Fruit fly (Drosophila melanogaster) whole organism, embryonic: ENCODE results near the gene Jhbp5.

Source experiments
- Atf3 ChIP-seq: fragments of 200-800 bp; sonication (Bioruptor generic); optimal IDR thresholded peaks from 3 replicates; lab custom pipeline; 2016; ENCODE audit warnings: missing biosample characterization, missing genetic modification characterization
- Bgb ChIP-seq: fragments of 200-800 bp; sonication (Bioruptor generic); IDR thresholded peaks from 2 replicates; pipeline ENCODE4 v1.3.6; 2022; ENCODE audit warnings: missing biosample characterization, missing genetic modification characterization; ENCODE audit not compliant: partially characterized antibody
- CG1024 ChIP-seq: fragments of 200-800 bp; sonication (Bioruptor generic); IDR thresholded peaks from 2 replicates; pipeline ENCODE4 v1.3.6; 2022; ENCODE audit warnings: missing biosample characterization, missing genetic modification characterization
- CG10979 ChIP-seq: fragments of 200-800 bp; sonication (Bioruptor generic); optimal IDR thresholded peaks from 2 replicates; lab custom pipeline; 2018; ENCODE audit warnings: missing biosample characterization, mild to moderate bottlenecking, missing genetic modification characterization, moderate library complexity
- CG11093 ChIP-seq: fragments of 200-800 bp; sonication (Bioruptor generic); IDR thresholded peaks from 3 replicates; pipeline ENCODE4 v1.3.6; 2022; ENCODE audit warnings: missing biosample characterization, missing genetic modification characterization
- CG12769 ChIP-seq: fragments of 200-800 bp; sonication (Bioruptor generic); optimal IDR thresholded peaks from 2 replicates; lab custom pipeline; 2019; ENCODE audit warnings: missing biosample characterization, mild to moderate bottlenecking, missing genetic modification characterization, moderate library complexity
- CG15073 ChIP-seq: fragments of 200-800 bp; sonication (Bioruptor generic); optimal IDR thresholded peaks from 2 replicates; lab custom pipeline; 2016; ENCODE audit warnings: missing biosample characterization, missing genetic modification characterization
- CG15514 ChIP-seq: fragments of 200-800 bp; sonication (Bioruptor generic); optimal IDR thresholded peaks from 3 replicates; lab custom pipeline; 2017; ENCODE audit warnings: missing biosample characterization, missing genetic modification characterization, mild to moderate bottlenecking, moderate library complexity, missing genetic modification reagents
- CG16779 ChIP-seq: fragments of 200-800 bp; sonication (Bioruptor generic); IDR thresholded peaks from 2 replicates; pipeline ENCODE4 v1.3.6; 2022; ENCODE audit warnings: missing biosample characterization, missing genetic modification characterization
- CG17359 ChIP-seq: fragments of 200-800 bp; sonication (Bioruptor generic); optimal IDR thresholded peaks from 3 replicates; lab custom pipeline; 2018; ENCODE audit warnings: missing biosample characterization, mild to moderate bottlenecking, missing genetic modification characterization, moderate library complexity
- CG18476 ChIP-seq: fragments of 200-800 bp; sonication (Bioruptor generic); optimal IDR thresholded peaks from 2 replicates; lab custom pipeline; 2016; ENCODE audit warnings: missing biosample characterization, mild to moderate bottlenecking, missing genetic modification characterization
- CG2120 ChIP-seq: fragments of 200-800 bp; sonication (Bioruptor generic); optimal IDR thresholded peaks from 3 replicates; lab custom pipeline; 2016; ENCODE audit warnings: missing biosample characterization, missing genetic modification characterization
- CG32767 ChIP-seq: fragments of 200-800 bp; sonication (Bioruptor generic); IDR thresholded peaks from 2 replicates; pipeline ENCODE4 v1.3.6; 2022; ENCODE audit warnings: missing biosample characterization, missing genetic modification characterization
- CG34422 ChIP-seq: fragments of 200-800 bp; sonication (Bioruptor generic); IDR thresholded peaks from 3 replicates; pipeline ENCODE4 v1.3.6; 2022; ENCODE audit warnings: missing biosample characterization, missing genetic modification characterization
- CG4328 ChIP-seq: fragments of 200-800 bp; sonication (Bioruptor generic); optimal IDR thresholded peaks from 3 replicates; lab custom pipeline; 2017; ENCODE audit warnings: missing biosample characterization, missing genetic modification reagents, missing genetic modification characterization
- CG6654 ChIP-seq: fragments of 200-800 bp; sonication (Bioruptor generic); optimal IDR thresholded peaks from 2 replicates; lab custom pipeline; 2017; ENCODE audit warnings: missing biosample characterization, mild to moderate bottlenecking, missing genetic modification characterization
- CG6683 ChIP-seq: fragments of 200-800 bp; sonication (Bioruptor generic); optimal IDR thresholded peaks from 2 replicates; lab custom pipeline; 2017; ENCODE audit warnings: missing biosample characterization, mild to moderate bottlenecking, missing genetic modification characterization, missing genetic modification reagents
- CG7372 ChIP-seq: fragments of 200-800 bp; sonication (Bioruptor generic); IDR thresholded peaks from 2 replicates; pipeline ENCODE4 v1.3.6; 2022; ENCODE audit warnings: missing biosample characterization, missing genetic modification characterization
- CG9797 ChIP-seq: fragments of 200-800 bp; sonication (Bioruptor generic); optimal IDR thresholded peaks from 3 replicates; lab custom pipeline; 2018; ENCODE audit warnings: missing biosample characterization, mild to moderate bottlenecking, missing genetic modification characterization
- D19A ChIP-seq: fragments of 200-800 bp; optimal IDR thresholded peaks from 3 replicates; lab custom pipeline; 2019; ENCODE audit warnings: missing biosample characterization, mild to moderate bottlenecking, missing genetic modification characterization, moderate library complexity
- Drgx ChIP-seq: fragments of 200-800 bp; sonication (Bioruptor generic); IDR thresholded peaks from 2 replicates; pipeline ENCODE4 v1.3.6; 2022; ENCODE audit warnings: missing biosample characterization, missing genetic modification characterization
- Elba2 ChIP-seq: fragments of 200-800 bp; sonication (Bioruptor generic); optimal IDR thresholded peaks from 3 replicates; lab custom pipeline; 2016; ENCODE audit warnings: missing biosample characterization, missing genetic modification characterization
- Hand ChIP-seq: fragments of 200-800 bp; sonication (Bioruptor generic); optimal IDR thresholded peaks from 2 replicates; lab custom pipeline; 2017; ENCODE audit warnings: mild to moderate bottlenecking, missing biosample characterization, missing genetic modification reagents, missing genetic modification characterization
- Med ChIP-seq: fragments of 200-800 bp; sonication (Bioruptor generic); peaks from one replicate; lab custom pipeline; 2016; ENCODE audit warnings: missing biosample characterization, missing genetic modification characterization, mild to moderate bottlenecking, inconsistent platforms, moderate library complexity
- Ravus ChIP-seq: fragments of 200-800 bp; sonication (Bioruptor generic); IDR thresholded peaks from 2 replicates; pipeline ENCODE4 v1.3.6; 2022; ENCODE audit warnings: missing biosample characterization, missing genetic modification characterization
- Tbp ChIP-seq: fragments of >200 bp; optimal IDR thresholded peaks from 2 replicates; lab custom pipeline; 2018; ENCODE audit warnings: missing biosample characterization, missing genetic modification characterization
- Usf ChIP-seq: fragments of 200-800 bp; sonication (Bioruptor generic); optimal IDR thresholded peaks from 2 replicates; lab custom pipeline; 2017; ENCODE audit warnings: missing genotype, missing biosample characterization, missing genetic modification characterization
- YL-1 ChIP-seq: fragments of 200-800 bp; sonication (Bioruptor generic); optimal IDR thresholded peaks from 3 replicates; lab custom pipeline; 2017; ENCODE audit warnings: missing biosample characterization, mild to moderate bottlenecking, missing genetic modification characterization
- bsh ChIP-seq, 2 experiments: fragments of 200-800 bp; sonication (Bioruptor generic); optimal IDR thresholded peaks; 2 replicates each; lab custom pipeline; 2017 to 2018; ENCODE audit warnings: mild to moderate bottlenecking in 2 of 2, missing biosample characterization in 2 of 2, missing genetic modification characterization in 2 of 2, moderate library complexity in 1 of 2
- dmrt99B ChIP-seq: fragments of 200-800 bp; sonication (Bioruptor generic); optimal IDR thresholded peaks from 2 replicates; lab custom pipeline; 2018; ENCODE audit warnings: missing biosample characterization, mild to moderate bottlenecking, missing genetic modification characterization, moderate library complexity
- dysf ChIP-seq: fragments of 200-800 bp; sonication (Bioruptor generic); IDR thresholded peaks from 3 replicates; pipeline ENCODE4 v1.3.6; 2022; ENCODE audit warnings: missing biosample characterization, missing genetic modification characterization
- emc ChIP-seq: fragments of 200-800 bp; sonication (Bioruptor generic); optimal IDR thresholded peaks from 2 replicates; lab custom pipeline; 2016; ENCODE audit warnings: missing biosample characterization, missing genetic modification characterization
- fru ChIP-seq: fragments of >200 bp; optimal IDR thresholded peaks from 2 replicates; lab custom pipeline; 2017
- gsb-n ChIP-seq: fragments of 200-800 bp; sonication (Bioruptor generic); optimal IDR thresholded peaks from 3 replicates; lab custom pipeline; 2018; ENCODE audit warnings: missing biosample characterization, mild to moderate bottlenecking, missing genetic modification characterization
- hbn ChIP-seq: fragments of 200-800 bp; sonication (Bioruptor generic); IDR thresholded peaks from 2 replicates; pipeline ENCODE4 v1.3.6; 2022; ENCODE audit warnings: missing biosample characterization, missing genetic modification characterization; ENCODE audit not compliant: partially characterized antibody
- mld ChIP-seq: fragments of 200-800 bp; sonication (Bioruptor generic); IDR thresholded peaks from 3 replicates; pipeline ENCODE4 v1.3.6; 2022; ENCODE audit warnings: missing biosample characterization, missing genetic modification characterization; ENCODE audit not compliant: partially characterized antibody
- ranshi ChIP-seq: fragments of 200-800 bp; sonication (Bioruptor generic); IDR thresholded peaks from 2 replicates; pipeline ENCODE4 v1.3.6; 2022; ENCODE audit warnings: missing biosample characterization, missing genetic modification characterization
- rib ChIP-seq: fragments of 200-800 bp; sonication (Bioruptor generic); IDR thresholded peaks from 2 replicates; pipeline ENCODE4 v1.3.6; 2022; ENCODE audit warnings: missing biosample characterization, missing genetic modification characterization
- sc ChIP-seq, 3 experiments: fragments of >200 bp in 2 of 3; fragments of 200-800 bp in 1 of 3; sonication (Bioruptor generic) in 1 of 3; optimal IDR thresholded peaks; 2 replicates in 2 of 3; 3 replicates in 1 of 3; lab custom pipeline; 2017; ENCODE audit warnings: mild to moderate bottlenecking in 1 of 3, missing biosample characterization in 1 of 3, missing genetic modification characterization in 1 of 3, missing genetic modification reagents in 1 of 3
- sna ChIP-seq: fragments of 200-800 bp; sonication (Bioruptor generic); IDR thresholded peaks from 2 replicates; pipeline ENCODE4 v1.3.6; 2022; ENCODE audit warnings: missing biosample characterization, missing genetic modification characterization; ENCODE audit not compliant: partially characterized antibody
- tll ChIP-seq, 2 experiments: fragments of 200-800 bp in 1 of 2; fragments of >200 bp in 1 of 2; sonication (Bioruptor generic) in 1 of 2; optimal IDR thresholded peaks; 2 replicates each; lab custom pipeline; 2017 to 2019; ENCODE audit warnings: missing biosample characterization in 2 of 2, missing genetic modification characterization in 2 of 2, mild to moderate bottlenecking in 1 of 2, moderate library complexity in 1 of 2
- toy ChIP-seq: fragments of 200-800 bp; sonication (Bioruptor generic); IDR thresholded peaks from 2 replicates; pipeline ENCODE4 v1.3.6; 2022; ENCODE audit warnings: missing biosample characterization, missing genetic modification characterization
- ttk ChIP-seq: fragments of 200-800 bp; sonication (Bioruptor generic); IDR thresholded peaks from 2 replicates; pipeline ENCODE4 v2.1.2; 2022; ENCODE audit warnings: missing biosample characterization, missing genetic modification characterization
- vvl ChIP-seq: fragments of 200-800 bp; sonication (Bioruptor generic); IDR thresholded peaks from 2 replicates; pipeline ENCODE4 v1.3.6; 2022; ENCODE audit warnings: missing biosample characterization, missing genetic modification characterization

Gene Jhbp5

dm6 chr3R:16046030-16046429 lies at the start of gene Jhbp5:
Gene Jhbp5 (minus strand): TSS chr3R:16046130.
- no peak for TF ChIP-seq Hand (GFP tag; lab: Kevin White, UChicago)
- TF ChIP-seq, all 482 proteins: peak for 0

dm6 chr3R:16094918-16095317 lies 49.0 kb upstream of the Jhbp5 start:
- peak; percentile 13 for TF ChIP-seq CG2120
- 0 out of 2 replicates have a peak, but pooled peaks have one; percentile 29 for TF ChIP-seq rib (GFP tag; lab: Robert Waterston, UW)
- TF ChIP-seq bsh (GFP tag; optimal IDR thresholded peaks at IDR 0.05; lab: Kevin White, UChicago), result no peak
- TF ChIP-seq CG32767 (GFP tag; lab: Robert Waterston, UW), result peak; percentile 25; the same call in 1 of the 2 replicates
- TF ChIP-seq vvl, result 0 out of 2 replicates have a peak, but pooled peaks have one; percentile 5
- no peak for TF ChIP-seq fru (lab: Kevin White, UChicago)
- TF ChIP-seq CG12769, result peak; percentile 58
- peak; percentile 64 for TF ChIP-seq Med (GFP tag; lab: Kevin White, UChicago)

DNA sequence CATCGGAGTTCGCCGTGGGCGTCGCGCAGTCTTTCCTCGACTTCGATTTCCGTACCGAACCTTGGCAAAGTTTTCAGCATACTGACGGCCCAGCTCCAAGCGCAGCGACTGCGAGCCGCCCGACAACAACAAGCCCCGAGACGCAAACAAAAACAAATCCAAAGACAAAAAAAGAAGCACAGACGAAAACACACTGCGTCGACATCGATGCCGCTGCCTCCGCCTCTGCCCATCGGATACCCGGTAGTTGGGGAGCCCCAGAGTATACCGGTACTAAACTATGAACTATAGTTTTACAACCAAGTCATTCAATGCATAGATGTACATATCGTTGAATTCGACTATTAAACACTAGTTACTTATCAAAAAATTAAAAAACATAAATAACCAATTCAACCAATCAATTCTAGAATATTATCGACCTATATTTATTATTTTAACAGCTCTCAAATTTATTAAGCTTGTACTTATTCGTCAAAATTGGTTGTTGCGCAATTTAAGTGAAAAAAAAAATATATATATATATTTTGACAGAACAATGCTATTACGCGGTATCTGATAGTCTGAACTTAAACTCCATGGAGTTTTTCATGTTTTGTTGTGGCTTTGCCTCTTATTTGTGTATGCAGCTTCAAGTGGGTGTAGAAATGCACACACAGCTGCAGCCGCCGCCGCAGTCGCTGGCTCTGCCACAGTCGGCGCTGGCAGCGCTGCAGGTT lies 48.2 kb upstream of the Jhbp5 start:
- TF ChIP-seq hbn (GFP tag; lab: Robert Waterston, UW) (no peak), ttk (GFP tag; lab: Robert Waterston, UW) (no peak; the same call in none of the 2 replicates), sc (optimal IDR thresholded peaks at IDR 0.05; lab: Kevin White, UChicago) (no peak), sc (GFP tag; optimal IDR thresholded peaks at IDR 0.05; lab: Kevin White, UChicago) (peak; percentile 79), emc (GFP tag; lab: Kevin White, UChicago) (no peak), CG6654 (GFP tag; lab: Kevin White, UChicago) (peak; percentile 68), Bgb (no peak; the same call in 1 of the 2 replicates), vvl (peak; percentile 48), Drgx (peak; percentile 70), Elba2 (GFP tag; lab: Kevin White, UChicago) (no peak), CG18476 (GFP tag; lab: Kevin White, UChicago) (peak; percentile 63), Usf (GFP tag; lab: Kevin White, UChicago) (peak; percentile 59), toy (no peak), YL-1 (GFP tag; lab: Kevin White, UChicago) (peak; percentile 48), CG1024 (GFP tag; lab: Robert Waterston, UW) (no peak), CG16779 (GFP tag; lab: Robert Waterston, UW) (no peak), Atf3 (GFP tag; lab: Kevin White, UChicago) (no peak), dysf (GFP tag; lab: Robert Waterston, UW) (peak; percentile 56; the same call in 1 of the 3 replicates), mld (GFP tag; lab: Robert Waterston, UW) (no peak), CG15514 (GFP tag; lab: Kevin White, UChicago) (no peak), tll (GFP tag; optimal IDR thresholded peaks at IDR 0.05; lab: Kevin White, UChicago) (no peak), CG17359 (peak; percentile 83), Ravus (GFP tag; lab: Robert Waterston, UW) (no peak), CG10979 (peak; percentile 93), CG12769 (no peak), sna (GFP tag; lab: Robert Waterston, UW) (no peak), ranshi (GFP tag; lab: Robert Waterston, UW) (no peak), CG34422 (GFP tag; lab: Robert Waterston, UW) (no peak; the same call in 2 of the 3 replicates), D19A (tag; lab: Kevin White, UChicago) (peak; percentile 85), CG11093 (GFP tag; lab: Robert Waterston, UW) (peak; percentile 64; the same call in 1 of the 3 replicates), CG15073 (no peak), CG6683 (GFP tag; lab: Kevin White, UChicago) (peak; percentile 59), gsb-n (tag; lab: Kevin White, UChicago) (peak; percentile 75), dmrt99B (peak; percentile 91), CG7372 (no peak), CG4328 (GFP tag; lab: Kevin White, UChicago) (peak; percentile 54), CG9797 (GFP tag; lab: Kevin White, UChicago) (no peak), bsh (GFP tag; optimal IDR thresholded peaks at IDR 0.05; lab: Kevin White, UChicago) (peak; percentile 85 to 86), Tbp (GFP tag; lab: Kevin White, UChicago) (no peak)
